Fruit fly (Drosophila melanogaster): ENCODE results near the gene Syn1.

dm6 chr3L:21709785-21710591 is 60.3 kb downstream of the Syn1 start:
- TF ChIP-seq CG8478 (optimal IDR thresholded peaks at IDR 0.05), result no peak
- no peak for TF ChIP-seq psq (optimal IDR thresholded peaks at IDR 0.05)
